Worm (Caenorhabditis elegans) whole organism, late embryonic: Measurements from ENCODE around the gene sel-8.

Source experiments
- Y22D7AL.16 ChIP-seq: sonication (generic microtip); optimal IDR thresholded peaks from 2 replicates; lab custom pipeline; 2016; ENCODE audit warnings: missing genetic modification characterization, missing compliant biosample characterization
- ceh-14 ChIP-seq: sonication (generic microtip); optimal IDR thresholded peaks from 2 replicates; lab custom pipeline; 2016; ENCODE audit warnings: missing genotype, missing genetic modification characterization, missing compliant biosample characterization
- ceh-2 ChIP-seq: sonication (generic microtip); optimal IDR thresholded peaks from 2 replicates; lab custom pipeline; 2016; ENCODE audit warnings: missing genotype, missing genetic modification characterization, missing compliant biosample characterization
- ceh-45 ChIP-seq: fragments of 200-800 bp; sonication (Bioruptor generic); IDR thresholded peaks from 2 replicates; pipeline ENCODE4 v1.3.6; 2022; ENCODE audit warnings: missing genetic modification reagents, missing genetic modification characterization, missing compliant biosample characterization
- ceh-6 ChIP-seq: fragments of 200-800 bp; sonication (Bioruptor generic); optimal IDR thresholded peaks from 2 replicates; lab custom pipeline; 2018; ENCODE audit warnings: mild to moderate bottlenecking, missing genetic modification characterization, missing compliant biosample characterization
- che-1 ChIP-seq: sonication (generic microtip); optimal IDR thresholded peaks from 2 replicates; lab custom pipeline; 2016; ENCODE audit warnings: mild to moderate bottlenecking, missing genetic modification characterization, missing compliant biosample characterization
- dmd-4 ChIP-seq: sonication (generic microtip); optimal IDR thresholded peaks from 2 replicates; lab custom pipeline; 2016; ENCODE audit warnings: borderline replicate concordance, missing genetic modification characterization, missing compliant biosample characterization
- dve-1 ChIP-seq: sonication (generic microtip); optimal IDR thresholded peaks from 2 replicates; lab custom pipeline; 2017; ENCODE audit warnings: antibody characterized with exemption, mild to moderate bottlenecking, missing genetic modification characterization, missing compliant biosample characterization
- eyg-1 ChIP-seq: sonication (generic microtip); optimal IDR thresholded peaks from 2 replicates; lab custom pipeline; 2016; ENCODE audit warnings: missing genotype, missing genetic modification characterization, missing compliant biosample characterization
- fkh-10 ChIP-seq: fragments of 150-350 bp; optimal IDR thresholded peaks from 2 replicates; lab custom pipeline; 2014; ENCODE audit warnings: missing biosample characterization, missing genetic modification reagents, missing genetic modification characterization
- nhr-11 ChIP-seq: fragments of 150-350 bp; optimal IDR thresholded peaks from 2 replicates; lab custom pipeline; 2014; ENCODE audit warnings: missing biosample characterization, missing genetic modification characterization
- pqm-1 ChIP-seq: sonication (generic microtip); optimal IDR thresholded peaks from 2 replicates; lab custom pipeline; 2016; ENCODE audit warnings: missing genetic modification characterization, missing compliant biosample characterization
- unc-86 ChIP-seq: sonication (generic microtip); optimal IDR thresholded peaks from 2 replicates; lab custom pipeline; 2016; ENCODE audit warnings: missing genetic modification characterization, missing compliant biosample characterization

- no peak for TF ChIP-seq eyg-1 (tag; lab: Kevin White, UChicago)
- TF ChIP-seq nhr-11 (tag; lab: Kevin White, UChicago), result no peak
- TF ChIP-seq fkh-10 (GFP tag; lab: Kevin White, UChicago), result no peak
- no peak for TF ChIP-seq pqm-1 (tag; lab: Kevin White, UChicago)
- no peak for TF ChIP-seq ceh-6
- TF ChIP-seq Y22D7AL.16 (tag; lab: Kevin White, UChicago), result no peak
- no peak for TF ChIP-seq ceh-45 (GFP tag; lab: Robert Waterston, UW)
- TF ChIP-seq unc-86 (tag; lab: Kevin White, UChicago), result no peak
- no peak for TF ChIP-seq ceh-14 (tag; lab: Kevin White, UChicago)
- TF ChIP-seq dve-1, result no peak
- TF ChIP-seq ceh-2 (tag; lab: Kevin White, UChicago), result no peak
- TF ChIP-seq dmd-4 (tag; lab: Kevin White, UChicago), result no peak
- no peak for TF ChIP-seq che-1 (tag; lab: Kevin White, UChicago)
Measured at ce11 chrIII:3564762-3565359, 62.1 kb downstream of the sel-8 start.
